Fruit fly (Drosophila melanogaster): Measurements from ENCODE around the gene CG2006.

The CG2006 gene

DNA sequence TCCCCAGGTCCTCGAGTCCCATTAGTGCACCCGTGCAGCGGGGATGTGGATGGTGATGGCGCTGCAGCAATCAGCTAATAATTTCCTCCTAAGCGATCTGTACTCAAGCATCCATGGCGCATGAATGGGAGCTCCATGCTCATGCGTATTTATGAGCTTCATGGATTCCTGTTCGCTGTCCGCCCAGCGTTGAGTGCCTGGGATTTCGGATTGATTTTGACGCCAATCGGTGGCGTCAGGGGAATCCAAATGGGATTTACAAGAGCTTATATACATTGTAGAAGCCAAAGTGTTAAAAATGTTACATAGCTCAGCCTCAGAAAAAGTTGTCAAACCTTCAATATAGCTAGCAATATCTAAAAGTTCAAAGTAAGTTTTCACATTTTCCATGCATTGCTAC, 26.1 kb downstream of the CG2006 start, which contains the start of gene ND-20L:
Gene ND-20L (plus strand): TSS at position 301 of the 400 bp plus-strand sequence.
- TF ChIP-seq Myc (optimal IDR thresholded peaks at IDR 0.05) (no peak), h (optimal IDR thresholded peaks at IDR 0.05) (no peak), ttk (optimal IDR thresholded peaks at IDR 0.05) (no peak), Sin3A (optimal IDR thresholded peaks at IDR 0.05) (no peak), insv (optimal IDR thresholded peaks at IDR 0.05) (no peak), psq (optimal IDR thresholded peaks at IDR 0.05) (no peak)

DNA sequence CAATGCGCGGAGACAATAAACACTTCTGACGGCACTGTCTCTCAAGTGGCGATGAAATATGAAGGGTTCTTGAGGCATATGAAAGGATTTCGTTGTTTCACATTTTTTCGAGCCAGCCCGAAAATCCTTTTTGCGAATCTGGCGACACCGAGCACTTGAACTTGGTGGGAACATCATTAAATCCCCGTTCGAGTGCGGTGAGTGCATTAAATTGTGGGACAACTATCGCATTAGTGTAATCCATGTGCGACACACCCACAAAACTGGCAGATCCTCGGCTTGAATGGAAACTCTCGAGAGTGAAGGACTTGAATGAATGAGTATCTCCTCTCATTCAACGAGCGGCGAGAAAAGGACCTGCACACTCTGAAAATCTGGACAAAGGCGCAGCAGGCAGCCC, 27.5 kb downstream of the CG2006 start:
- TF ChIP-seq ttk (optimal IDR thresholded peaks at IDR 0.05) (no peak), h (optimal IDR thresholded peaks at IDR 0.05) (no peak), Myc (optimal IDR thresholded peaks at IDR 0.05) (no peak), insv (optimal IDR thresholded peaks at IDR 0.05) (no peak), Sin3A (optimal IDR thresholded peaks at IDR 0.05) (no peak), psq (optimal IDR thresholded peaks at IDR 0.05) (no peak)

DNA sequence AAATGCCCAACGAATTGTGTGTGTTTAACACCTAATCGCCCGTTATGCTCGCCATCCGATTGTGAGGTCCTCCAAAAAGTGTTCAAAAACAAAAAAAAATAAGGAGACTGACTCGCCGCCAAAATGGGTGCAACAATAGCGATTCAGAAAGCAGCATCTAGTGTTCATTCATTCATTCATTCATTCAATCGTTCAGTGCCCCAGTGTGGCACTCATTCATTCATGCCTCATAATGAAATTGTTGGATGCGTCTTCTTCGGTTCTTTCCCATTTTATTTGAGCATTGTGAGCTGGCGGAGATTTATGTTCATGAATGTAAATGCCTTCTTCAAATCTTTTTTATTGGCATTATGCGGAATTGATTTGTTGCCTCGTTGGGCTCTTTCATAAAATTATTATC, 28.7 kb downstream of the CG2006 start:
- TF ChIP-seq h (optimal IDR thresholded peaks at IDR 0.05) (no peak), psq (optimal IDR thresholded peaks at IDR 0.05) (no peak), Sin3A (optimal IDR thresholded peaks at IDR 0.05) (no peak), ttk (optimal IDR thresholded peaks at IDR 0.05) (no peak), insv (optimal IDR thresholded peaks at IDR 0.05) (no peak), Myc (optimal IDR thresholded peaks at IDR 0.05) (no peak)

DNA sequence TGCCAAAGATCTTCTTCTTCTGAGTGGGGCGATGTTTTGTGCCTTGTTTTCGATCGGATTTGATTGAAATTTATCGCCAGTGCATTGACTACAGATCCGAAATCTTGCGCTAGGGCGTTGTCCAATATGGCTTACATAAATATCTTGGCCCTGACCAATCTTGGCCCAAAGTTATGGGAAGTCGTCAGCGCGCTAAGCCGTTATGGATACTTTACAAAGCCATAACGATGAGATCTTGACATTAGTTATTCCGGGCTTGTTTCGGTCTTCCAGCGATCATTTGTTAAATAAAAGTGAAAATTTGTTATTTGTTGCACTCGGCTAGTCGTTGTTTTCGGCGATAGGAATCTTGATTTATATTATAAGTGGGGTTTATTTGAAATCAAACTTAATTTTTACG, 29.2 kb downstream of the CG2006 start:
- TF ChIP-seq Myc (optimal IDR thresholded peaks at IDR 0.05): no peak
- no peak for TF ChIP-seq ttk (optimal IDR thresholded peaks at IDR 0.05)
- TF ChIP-seq Sin3A (optimal IDR thresholded peaks at IDR 0.05): no peak
- TF ChIP-seq psq (optimal IDR thresholded peaks at IDR 0.05): no peak
- no peak for TF ChIP-seq insv (optimal IDR thresholded peaks at IDR 0.05)
- no peak for TF ChIP-seq h (optimal IDR thresholded peaks at IDR 0.05)

DNA sequence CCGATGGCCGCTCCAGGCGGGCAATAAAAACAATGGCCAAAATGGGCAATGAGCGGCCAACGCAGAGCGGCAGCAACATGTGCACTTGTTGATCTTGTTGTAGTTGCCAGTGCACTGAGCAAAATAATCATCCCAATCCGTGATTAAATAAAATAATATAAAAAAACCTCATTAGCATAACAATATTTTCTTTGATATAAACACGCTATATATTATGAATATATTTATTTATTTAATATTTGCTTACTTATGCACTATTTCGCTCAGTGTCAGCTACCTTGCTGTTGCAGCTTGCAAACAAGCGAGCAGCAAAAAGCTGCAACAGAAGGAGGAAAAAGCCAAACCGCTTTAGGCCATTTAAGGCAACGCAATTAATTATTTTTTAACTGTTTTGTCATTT, 30.1 kb downstream of the CG2006 start:
- TF ChIP-seq ttk (optimal IDR thresholded peaks at IDR 0.05): no peak
- TF ChIP-seq insv (optimal IDR thresholded peaks at IDR 0.05): no peak
- TF ChIP-seq psq (optimal IDR thresholded peaks at IDR 0.05): no peak
- no peak for TF ChIP-seq Sin3A (optimal IDR thresholded peaks at IDR 0.05)
- no peak for TF ChIP-seq h (optimal IDR thresholded peaks at IDR 0.05)
- TF ChIP-seq Myc (optimal IDR thresholded peaks at IDR 0.05): no peak

DNA sequence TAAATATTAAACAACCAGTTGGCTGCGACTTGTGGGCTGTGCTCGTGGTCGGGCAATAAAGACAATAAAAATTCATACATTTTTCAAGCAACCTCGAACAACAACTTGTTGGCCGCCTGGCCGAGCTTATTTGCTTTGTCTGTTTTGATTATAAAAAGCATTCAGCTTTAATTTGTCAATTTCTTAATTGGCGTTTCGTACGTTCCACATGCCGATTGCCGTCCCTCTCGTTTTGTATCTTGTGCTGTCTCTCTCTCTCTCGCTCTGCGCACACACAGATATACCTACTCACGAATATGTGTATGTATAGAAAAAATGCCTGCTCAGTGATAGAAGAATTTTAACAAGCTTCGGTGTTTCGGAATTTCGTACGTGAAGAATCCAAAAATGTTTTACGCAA, 30.9 kb downstream of the CG2006 start:
- TF ChIP-seq Myc (optimal IDR thresholded peaks at IDR 0.05) (no peak), ttk (optimal IDR thresholded peaks at IDR 0.05) (no peak), psq (optimal IDR thresholded peaks at IDR 0.05) (no peak), insv (optimal IDR thresholded peaks at IDR 0.05) (no peak), Sin3A (optimal IDR thresholded peaks at IDR 0.05) (no peak), h (optimal IDR thresholded peaks at IDR 0.05) (no peak)

DNA sequence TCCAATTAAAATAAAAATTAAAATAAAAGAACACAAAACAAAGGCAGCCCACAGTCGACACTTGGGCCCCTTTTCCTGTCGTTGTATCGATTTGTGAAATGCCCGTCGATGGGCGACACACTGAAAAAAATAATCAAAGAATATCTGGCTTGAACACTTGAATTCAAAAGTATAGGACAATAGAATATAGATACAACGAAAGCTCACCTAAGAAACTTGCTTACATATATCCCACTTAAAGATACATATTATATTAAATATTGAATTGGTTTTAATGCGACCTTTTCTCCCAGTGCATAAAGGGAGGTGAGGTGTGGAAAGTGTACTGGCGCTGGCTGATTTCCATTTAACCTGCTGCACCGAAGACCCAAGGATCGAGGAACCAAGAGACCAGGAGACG, 32.9 kb downstream of the CG2006 start:
- TF ChIP-seq Myc (optimal IDR thresholded peaks at IDR 0.05) (no peak), psq (optimal IDR thresholded peaks at IDR 0.05) (no peak), h (optimal IDR thresholded peaks at IDR 0.05) (no peak), Sin3A (optimal IDR thresholded peaks at IDR 0.05) (no peak), insv (optimal IDR thresholded peaks at IDR 0.05) (no peak), ttk (optimal IDR thresholded peaks at IDR 0.05) (no peak)

DNA sequence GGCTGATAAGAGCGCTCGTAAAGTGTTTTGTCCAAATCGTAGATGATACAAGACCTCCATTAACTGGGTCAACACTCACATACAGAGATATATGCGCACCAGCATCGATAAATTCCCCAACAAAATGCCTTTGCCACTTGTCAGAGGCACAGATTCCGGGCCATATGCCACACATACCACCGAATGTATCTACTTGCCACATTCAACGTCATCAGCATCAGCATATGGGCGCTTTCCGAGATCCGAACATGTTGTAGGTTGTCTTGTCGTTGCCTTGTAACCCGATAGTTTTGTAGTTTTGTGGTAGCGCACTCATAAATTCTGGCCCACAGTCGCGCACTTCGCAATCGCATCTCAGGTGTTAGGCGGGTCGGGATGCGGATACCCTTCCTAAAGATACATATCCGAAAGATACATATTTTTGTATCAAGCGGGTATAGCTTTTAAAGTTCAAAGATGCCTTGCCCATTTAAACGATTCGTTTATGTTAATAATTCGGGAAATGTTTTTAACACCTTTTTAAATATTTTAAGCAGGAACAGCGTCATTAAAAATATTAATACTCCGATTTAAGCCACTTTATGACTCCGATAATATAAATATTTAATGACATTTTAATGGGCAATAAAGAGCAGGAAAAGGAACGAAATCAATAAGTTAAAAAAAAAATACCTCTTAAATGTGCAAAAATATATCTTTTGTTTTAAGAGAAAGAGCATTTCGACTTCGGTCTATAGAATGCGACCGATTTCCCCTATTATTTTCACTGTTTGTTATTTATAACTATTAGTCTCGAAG, 34.9 kb downstream of the CG2006 start:
- TF ChIP-seq Myc (optimal IDR thresholded peaks at IDR 0.05) (no peak), insv (optimal IDR thresholded peaks at IDR 0.05) (no peak), ttk (optimal IDR thresholded peaks at IDR 0.05) (no peak), h (optimal IDR thresholded peaks at IDR 0.05) (no peak), psq (optimal IDR thresholded peaks at IDR 0.05) (no peak), Sin3A (optimal IDR thresholded peaks at IDR 0.05) (no peak)

DNA sequence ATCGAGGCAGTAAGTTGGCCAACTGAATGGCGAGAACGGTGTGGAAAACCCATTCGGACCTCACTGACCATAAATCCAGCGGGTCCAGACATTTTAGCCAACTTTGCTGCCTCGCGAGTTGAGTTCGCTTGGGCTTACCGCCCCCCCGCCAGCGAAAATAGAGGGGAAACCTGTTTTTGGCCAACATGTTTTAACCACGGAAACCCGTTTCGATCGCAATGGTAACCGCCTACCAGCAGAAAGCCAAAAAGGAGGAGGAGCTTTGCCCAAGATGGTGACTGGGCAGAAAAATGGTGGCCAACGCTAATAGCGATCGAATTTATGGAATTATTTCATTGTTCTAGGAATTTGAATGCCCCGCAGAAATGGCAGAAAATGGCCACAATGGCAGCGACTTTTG, 37.3 kb downstream of the CG2006 start:
- TF ChIP-seq Myc (optimal IDR thresholded peaks at IDR 0.05) (no peak), ttk (optimal IDR thresholded peaks at IDR 0.05) (no peak), Sin3A (optimal IDR thresholded peaks at IDR 0.05) (no peak), psq (optimal IDR thresholded peaks at IDR 0.05) (no peak), insv (optimal IDR thresholded peaks at IDR 0.05) (no peak), h (optimal IDR thresholded peaks at IDR 0.05) (no peak)

DNA sequence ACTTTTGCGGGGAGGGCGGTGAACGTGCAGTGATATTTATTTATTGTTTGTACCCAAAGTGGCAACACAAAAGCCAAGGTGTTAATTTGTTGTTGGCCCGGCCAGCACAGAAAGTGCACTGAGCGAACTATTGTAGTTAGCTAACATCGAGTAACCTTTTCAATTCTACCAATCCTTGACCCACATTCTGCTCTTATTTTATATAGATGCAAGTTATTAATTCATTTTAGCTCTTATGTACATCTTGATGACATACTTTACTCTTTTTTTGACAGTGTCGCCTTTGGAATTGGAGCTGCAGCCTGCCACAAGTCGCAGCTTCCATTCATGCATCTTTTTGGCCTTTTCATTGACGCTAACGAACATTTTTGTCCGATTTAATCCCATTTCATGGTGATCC, 49.2 kb downstream of the CG2006 start:
- no peak for TF ChIP-seq h (optimal IDR thresholded peaks at IDR 0.05)
- no peak for TF ChIP-seq ttk (optimal IDR thresholded peaks at IDR 0.05)
- TF ChIP-seq psq (optimal IDR thresholded peaks at IDR 0.05): no peak
- TF ChIP-seq insv (optimal IDR thresholded peaks at IDR 0.05): no peak
- TF ChIP-seq Sin3A (optimal IDR thresholded peaks at IDR 0.05): no peak
- no peak for TF ChIP-seq Myc (optimal IDR thresholded peaks at IDR 0.05)
